Worm (Caenorhabditis elegans): ENCODE measurements around the gene F18C5.5.

F18C5.5 gene

ce11 chrII:6600973-6601372 is 34.4 kb upstream of the F18C5.5 start, which contains the start of gene vps-33.2 (continued):
- TF ChIP-seq nhr-11 (tag; optimal IDR thresholded peaks at IDR 0.05) (no peak), lsy-2 (tag; optimal IDR thresholded peaks at IDR 0.05) (peak; percentile 27 to 58), nhr-10 (tag; optimal IDR thresholded peaks at IDR 0.05) (no peak), lin-11 (tag; optimal IDR thresholded peaks at IDR 0.05) (peak; percentile 22), gmeb-1 (tag; optimal IDR thresholded peaks at IDR 0.05) (peak; percentile 48), unc-39 (tag; optimal IDR thresholded peaks at IDR 0.05) (no peak), sem-4 (tag; optimal IDR thresholded peaks at IDR 0.05) (no peak)

ce11 chrII:6598050-6598449 is 31.5 kb upstream of the F18C5.5 start, which contains the start of gene dnj-8:
Gene dnj-8 (minus strand): TSS chrII:6598080.
- TF ChIP-seq unc-55 (GFP tag; optimal IDR thresholded peaks at IDR 0.05) (peak; percentile 54), lsy-2 (tag; optimal IDR thresholded peaks at IDR 0.05) (peak in 1 of 2 experiments; percentile 6), blmp-1 (tag; optimal IDR thresholded peaks at IDR 0.05; ENCODE audit: insufficient read depth) (no peak), C34F6.9 (tag; optimal IDR thresholded peaks at IDR 0.05) (peak; percentile 60), nhr-10 (tag; optimal IDR thresholded peaks at IDR 0.05) (no peak)

- TF ChIP-seq mab-5 (tag; optimal IDR thresholded peaks at IDR 0.05) (no peak), nhr-77 (tag; optimal IDR thresholded peaks at IDR 0.05) (no peak), ztf-11 (tag; optimal IDR thresholded peaks at IDR 0.05) (no peak), nhr-21 (tag; optimal IDR thresholded peaks at IDR 0.05) (no peak), unc-39 (tag; optimal IDR thresholded peaks at IDR 0.05) (no peak), unc-55 (GFP tag; optimal IDR thresholded peaks at IDR 0.05) (no peak)
Measured at ce11 chrII:6597507-6597906, 31.0 kb upstream of the F18C5.5 start.

- TF ChIP-seq nhr-21 (tag; optimal IDR thresholded peaks at IDR 0.05): no peak
- TF ChIP-seq nhr-25 (tag; optimal IDR thresholded peaks at IDR 0.05): no peak
- no peak for TF ChIP-seq nhr-6 (tag; optimal IDR thresholded peaks at IDR 0.05)
- no peak for TF ChIP-seq snpc-4 (tag; optimal IDR thresholded peaks at IDR 0.05)
- TF ChIP-seq R02D3.7 (tag; optimal IDR thresholded peaks at IDR 0.05): no peak
- no peak for TF ChIP-seq mab-5 (tag; optimal IDR thresholded peaks at IDR 0.05)
- TF ChIP-seq unc-62 (GFP tag; optimal IDR thresholded peaks at IDR 0.05): no peak
- TF ChIP-seq sem-4 (tag; optimal IDR thresholded peaks at IDR 0.05): no peak
- no peak for TF ChIP-seq unc-39 (tag; optimal IDR thresholded peaks at IDR 0.05)
- no peak for TF ChIP-seq nhr-10 (tag; optimal IDR thresholded peaks at IDR 0.05)
- TF ChIP-seq lin-13 (GFP tag; optimal IDR thresholded peaks at IDR 0.05): no peak
- TF ChIP-seq zag-1 (tag; optimal IDR thresholded peaks at IDR 0.05): no peak
Measured at ce11 chrII:6594151-6594550, 27.6 kb upstream of the F18C5.5 start, which contains the start of gene aipr-1. Gene aipr-1 (minus strand): TSS chrII:6594251.

- no peak for TF ChIP-seq lin-13 (GFP tag; optimal IDR thresholded peaks at IDR 0.05)
- TF ChIP-seq lin-39 (tag; optimal IDR thresholded peaks at IDR 0.05): no peak
- TF ChIP-seq peb-1 (tag; optimal IDR thresholded peaks at IDR 0.05): no peak
- no peak for TF ChIP-seq ztf-1 (GFP tag; conservative IDR thresholded peaks at IDR 0.05)
- no peak for TF ChIP-seq ztf-4 (tag; optimal IDR thresholded peaks at IDR 0.05)
- no peak for TF ChIP-seq sma-9 (GFP tag; optimal IDR thresholded peaks at IDR 0.05)
- no peak for TF ChIP-seq sma-9 (tag; optimal IDR thresholded peaks at IDR 0.05)
- TF ChIP-seq egl-27 (tag; optimal IDR thresholded peaks at IDR 0.05): no peak
- no peak for TF ChIP-seq aly-2 (tag; optimal IDR thresholded peaks at IDR 0.05)
- no peak for TF ChIP-seq lsy-2 (tag; optimal IDR thresholded peaks at IDR 0.05)
Measured at ce11 chrII:6592251-6592650, 25.7 kb upstream of the F18C5.5 start, which contains the start of gene C56C10.9. Gene C56C10.9 (minus strand): TSS chrII:6592351.

ce11 chrII:6591000-6591399 is 24.5 kb upstream of the F18C5.5 start:
- TF ChIP-seq nhr-6 (tag; optimal IDR thresholded peaks at IDR 0.05): no peak
- TF ChIP-seq nhr-129 (tag; optimal IDR thresholded peaks at IDR 0.05): no peak
- no peak for TF ChIP-seq blmp-1 (tag; optimal IDR thresholded peaks at IDR 0.05; ENCODE audit: insufficient read depth)
- TF ChIP-seq egl-27 (tag; optimal IDR thresholded peaks at IDR 0.05): no peak
- TF ChIP-seq mab-5 (tag; optimal IDR thresholded peaks at IDR 0.05): no peak
- TF ChIP-seq ceh-16 (tag; optimal IDR thresholded peaks at IDR 0.05): no peak
- no peak for TF ChIP-seq skn-1 (tag; optimal IDR thresholded peaks at IDR 0.05)
- TF ChIP-seq lin-39 (tag; optimal IDR thresholded peaks at IDR 0.05): no peak
- no peak for TF ChIP-seq aly-2 (tag; optimal IDR thresholded peaks at IDR 0.05)
- no peak for TF ChIP-seq sma-9 (GFP tag; optimal IDR thresholded peaks at IDR 0.05)
- TF ChIP-seq sma-9 (tag; optimal IDR thresholded peaks at IDR 0.05): no peak
- no peak for TF ChIP-seq alr-1 (tag; optimal IDR thresholded peaks at IDR 0.05)
- no peak for TF ChIP-seq lin-13 (GFP tag; optimal IDR thresholded peaks at IDR 0.05)
